Worm (Caenorhabditis elegans) whole organism, late embryonic: ENCODE data around the gene glr-2.
"Not testable (repeated sequence)": the region's sequence is repeated elsewhere in the genome, so short reads cannot be mapped to it uniquely, and the experiment has no call there.

Experiments used
- T23F11.4 ChIP-seq: fragments of 200-800 bp; sonication (Bioruptor generic); optimal IDR thresholded peaks from 2 replicates; lab custom pipeline; 2018; ENCODE audit warnings: mild to moderate bottlenecking, missing genetic modification characterization, missing compliant biosample characterization
- ahr-1 ChIP-seq: sonication (generic microtip); optimal IDR thresholded peaks from 2 replicates; lab custom pipeline; 2016; ENCODE audit warnings: missing genetic modification characterization, missing compliant biosample characterization
- ama-1 ChIP-seq: fragments of 150-350 bp; optimal IDR thresholded peaks from 2 replicates; lab custom pipeline; 2014
- ceh-14 ChIP-seq: sonication (generic microtip); optimal IDR thresholded peaks from 2 replicates; lab custom pipeline; 2016; ENCODE audit warnings: missing genotype, missing genetic modification characterization, missing compliant biosample characterization
- ceh-18 ChIP-seq: sonication (generic microtip); optimal IDR thresholded peaks from 2 replicates; lab custom pipeline; 2016; ENCODE audit warnings: missing genetic modification characterization, missing compliant biosample characterization
- ceh-22 ChIP-seq: sonication (generic microtip); optimal IDR thresholded peaks from 2 replicates; lab custom pipeline; 2017; ENCODE audit warnings: missing biosample characterization, missing genetic modification characterization
- ceh-24 ChIP-seq: sonication (generic microtip); optimal IDR thresholded peaks from 2 replicates; lab custom pipeline; 2016; ENCODE audit warnings: mild to moderate bottlenecking, missing genetic modification characterization, missing compliant biosample characterization
- ceh-30 ChIP-seq: fragments of 150-350 bp; optimal IDR thresholded peaks from 2 replicates; lab custom pipeline; 2014; ENCODE audit warnings: missing biosample characterization, missing genetic modification characterization
- ceh-6 ChIP-seq: fragments of 200-800 bp; sonication (Bioruptor generic); optimal IDR thresholded peaks from 2 replicates; lab custom pipeline; 2018; ENCODE audit warnings: mild to moderate bottlenecking, missing genetic modification characterization, missing compliant biosample characterization
- ceh-9 ChIP-seq: sonication (generic microtip); optimal IDR thresholded peaks from 2 replicates; lab custom pipeline; 2016; ENCODE audit warnings: mild to moderate bottlenecking, missing genetic modification characterization, inconsistent platforms, missing compliant biosample characterization
- che-1 ChIP-seq: sonication (generic microtip); optimal IDR thresholded peaks from 2 replicates; lab custom pipeline; 2016; ENCODE audit warnings: mild to moderate bottlenecking, missing genetic modification characterization, missing compliant biosample characterization
- dve-1 ChIP-seq: sonication (generic microtip); optimal IDR thresholded peaks from 2 replicates; lab custom pipeline; 2017; ENCODE audit warnings: antibody characterized with exemption, mild to moderate bottlenecking, missing genetic modification characterization, missing compliant biosample characterization
- ets-4 ChIP-seq: sonication (generic microtip); optimal IDR thresholded peaks from 2 replicates; lab custom pipeline; 2016; ENCODE audit warnings: missing genetic modification characterization, missing compliant biosample characterization
- fax-1 ChIP-seq: sonication (generic microtip); optimal IDR thresholded peaks from 2 replicates; lab custom pipeline; 2016; ENCODE audit warnings: missing genotype, missing genetic modification characterization, missing compliant biosample characterization
- fkh-10 ChIP-seq: fragments of 150-350 bp; optimal IDR thresholded peaks from 2 replicates; lab custom pipeline; 2014; ENCODE audit warnings: missing biosample characterization, missing genetic modification reagents, missing genetic modification characterization
- hlh-13 ChIP-seq: fragments of 200-800 bp; sonication (Bioruptor generic); optimal IDR thresholded peaks from 2 replicates; lab custom pipeline; 2018; ENCODE audit warnings: mild to moderate bottlenecking, missing genetic modification characterization, missing compliant biosample characterization
- hlh-15 ChIP-seq: sonication (generic microtip); optimal IDR thresholded peaks from 2 replicates; lab custom pipeline; 2016; ENCODE audit warnings: missing genetic modification characterization, missing compliant biosample characterization
- hlh-30 ChIP-seq: sonication (generic microtip); optimal IDR thresholded peaks from 2 replicates; lab custom pipeline; 2017; ENCODE audit warnings: antibody characterized with exemption, missing genetic modification characterization, missing compliant biosample characterization; ENCODE audit not compliant: insufficient read depth
- hlh-8 ChIP-seq: sonication (generic microtip); optimal IDR thresholded peaks from 2 replicates; lab custom pipeline; 2016; ENCODE audit warnings: missing genotype, missing genetic modification characterization, missing compliant biosample characterization
- lim-6 ChIP-seq: sonication (generic microtip); optimal IDR thresholded peaks from 2 replicates; lab custom pipeline; 2016; ENCODE audit warnings: missing genetic modification characterization, missing compliant biosample characterization
- lin-11 ChIP-seq: fragments of 200-800 bp; sonication (Bioruptor generic); optimal IDR thresholded peaks from 2 replicates; lab custom pipeline; 2018; ENCODE audit warnings: mild to moderate bottlenecking, missing genetic modification characterization, missing compliant biosample characterization
- madf-2 ChIP-seq: sonication (generic microtip); optimal IDR thresholded peaks from 2 replicates; lab custom pipeline; 2017; ENCODE audit warnings: missing genetic modification characterization, missing compliant biosample characterization
- nhr-11 ChIP-seq: fragments of 150-350 bp; optimal IDR thresholded peaks from 2 replicates; lab custom pipeline; 2014; ENCODE audit warnings: missing biosample characterization, missing genetic modification characterization
- nhr-232 ChIP-seq: sonication (generic microtip); optimal IDR thresholded peaks from 2 replicates; lab custom pipeline; 2016; ENCODE audit warnings: missing genetic modification characterization, missing compliant biosample characterization
- npax-4 ChIP-seq: sonication (generic microtip); optimal IDR thresholded peaks from 2 replicates; lab custom pipeline; 2016; ENCODE audit warnings: missing genetic modification characterization, missing compliant biosample characterization
- pat-9 ChIP-seq: fragments of 200-800 bp; sonication (Bioruptor generic); optimal IDR thresholded peaks from 2 replicates; lab custom pipeline; 2018; ENCODE audit warnings: mild to moderate bottlenecking, missing genetic modification characterization, moderate library complexity, missing compliant biosample characterization
- pha-2 ChIP-seq: sonication (generic microtip); optimal IDR thresholded peaks from 2 replicates; lab custom pipeline; 2017; ENCODE audit warnings: mild to moderate bottlenecking, missing genetic modification characterization, missing compliant biosample characterization
- pqm-1 ChIP-seq: sonication (generic microtip); optimal IDR thresholded peaks from 2 replicates; lab custom pipeline; 2016; ENCODE audit warnings: missing genetic modification characterization, missing compliant biosample characterization
- ref-2 ChIP-seq: sonication (generic microtip); optimal IDR thresholded peaks from 2 replicates; lab custom pipeline; 2016; ENCODE audit warnings: missing genetic modification characterization, missing compliant biosample characterization
- sdc-2 ChIP-seq: sonication (generic microtip); optimal IDR thresholded peaks from 2 replicates; lab custom pipeline; 2016; ENCODE audit warnings: missing genotype, missing genetic modification characterization, missing compliant biosample characterization
- syd-9 ChIP-seq: sonication (generic microtip); optimal IDR thresholded peaks from 2 replicates; lab custom pipeline; 2016; ENCODE audit warnings: mild to moderate bottlenecking, missing genetic modification characterization, moderate library complexity, missing compliant biosample characterization
- tbx-7 ChIP-seq: sonication (generic microtip); optimal IDR thresholded peaks from 2 replicates; lab custom pipeline; 2016; ENCODE audit warnings: missing genotype, missing genetic modification characterization, missing compliant biosample characterization
- unc-86 ChIP-seq: sonication (generic microtip); optimal IDR thresholded peaks from 2 replicates; lab custom pipeline; 2016; ENCODE audit warnings: missing genetic modification characterization, missing compliant biosample characterization

Gene glr-2

ce11 chrIII:7140228-7140710 lies 4.5 kb downstream of the glr-2 start:
- TF ChIP-seq ref-2 (tag; lab: Kevin White, UChicago), result peak; percentile 13
- TF ChIP-seq hlh-30, result peak; percentile 59
- peak; percentile 58 for TF ChIP-seq ama-1
- TF ChIP-seq ceh-14 (tag; lab: Kevin White, UChicago), result no peak

ce11 chrIII:7138178-7138577 lies 6.6 kb downstream of the glr-2 start, which contains the start of gene B0280.11:
Gene B0280.11 (minus strand): TSS chrIII:7138278.
- TF ChIP-seq che-1 (tag; lab: Kevin White, UChicago) (no peak), hlh-15 (tag; lab: Kevin White, UChicago) (no peak), ceh-22 (tag; lab: Kevin White, UChicago) (no peak), ceh-30 (tag; lab: Kevin White, UChicago) (no peak), madf-2 (tag; lab: Kevin White, UChicago) (no peak), lim-6 (no peak), pha-2 (tag; lab: Kevin White, UChicago) (no peak), tbx-7 (tag; lab: Kevin White, UChicago) (no peak), ceh-9 (no peak), hlh-13 (GFP tag; lab: Kevin White, UChicago) (no peak), ceh-14 (tag; lab: Kevin White, UChicago) (no peak)
- TF ChIP-seq, all 69 proteins: peak for 0

- TF ChIP-seq dve-1 (tag; lab: Kevin White, UChicago) (no peak), nhr-11 (tag; lab: Kevin White, UChicago) (no peak), fax-1 (no peak), hlh-8 (no peak), ceh-22 (tag; lab: Kevin White, UChicago) (no peak), ahr-1 (tag; lab: Kevin White, UChicago) (no peak), ceh-6 (GFP tag; lab: Kevin White, UChicago) (no peak), unc-86 (tag; lab: Kevin White, UChicago) (no peak), T23F11.4 (GFP tag; lab: Kevin White, UChicago) (no peak)
These were observed 8.7 kb downstream of the glr-2 start, which contains the start of gene B0280.17 for ce11 chrIII:7136015-7136414. Gene B0280.17 (minus strand): TSS chrIII:7136115.

ce11 chrIII:7133559-7133958 lies 11.2 kb downstream of the glr-2 start, which contains the start of the genes pot-1 and ggtb-1:
Gene pot-1 (minus strand): TSS chrIII:7133678.
Gene ggtb-1 (plus strand): TSS chrIII:7133766.
- TF ChIP-seq hlh-8 (no peak), nhr-232 (tag; lab: Kevin White, UChicago) (no peak), madf-2 (tag; lab: Kevin White, UChicago) (no peak), pqm-1 (tag; lab: Kevin White, UChicago) (no peak), pat-9 (no peak), ceh-9 (no peak), ceh-30 (tag; lab: Kevin White, UChicago) (no peak), sdc-2 (tag; lab: Kevin White, UChicago) (no peak), fkh-10 (GFP tag; lab: Kevin White, UChicago) (no peak), ceh-24 (tag; lab: Kevin White, UChicago) (no peak), ceh-18 (tag; lab: Kevin White, UChicago) (no peak), lin-11 (tag; lab: Kevin White, UChicago) (no peak), ceh-22 (tag; lab: Kevin White, UChicago) (no peak), unc-86 (tag; lab: Kevin White, UChicago) (no peak), tbx-7 (tag; lab: Kevin White, UChicago) (no peak), syd-9 (tag; lab: Kevin White, UChicago) (no peak), hlh-15 (tag; lab: Kevin White, UChicago) (no peak)

ce11 chrIII:7128601-7129000 lies 16.2 kb downstream of the glr-2 start, which contains the start of gene viro-2:
Gene viro-2 (plus strand): TSS chrIII:7128901.
- not testable (repeated sequence) for TF ChIP-seq ets-4 (tag; lab: Kevin White, UChicago); ceh-18 (tag; lab: Kevin White, UChicago); npax-4
